Fruit fly (Drosophila melanogaster) whole organism, embryonic: ENCODE data around the gene Cyp318a1.

Experiments used
- Adf1 ChIP-seq: fragments of 200-800 bp; sonication (Bioruptor generic); IDR thresholded peaks from 2 replicates; pipeline ENCODE4 v1.3.6; 2022; ENCODE audit warnings: missing biosample characterization, missing genetic modification characterization
- Awh ChIP-seq: fragments of 200-800 bp; sonication (Bioruptor generic); IDR thresholded peaks from 2 replicates; pipeline ENCODE4, ENCODE4 v1.3.6; 2022; ENCODE audit warnings: missing biosample characterization, missing genetic modification characterization
- BtbVII ChIP-seq: fragments of 200-800 bp; sonication (Bioruptor generic); optimal IDR thresholded peaks from 3 replicates; lab custom pipeline; 2017; ENCODE audit warnings: missing biosample characterization, mild to moderate bottlenecking, missing genetic modification characterization
- CG10979 ChIP-seq: fragments of 200-800 bp; sonication (Bioruptor generic); optimal IDR thresholded peaks from 2 replicates; lab custom pipeline; 2018; ENCODE audit warnings: missing biosample characterization, mild to moderate bottlenecking, missing genetic modification characterization, moderate library complexity
- CG11398 ChIP-seq: fragments of 200-800 bp; sonication (Bioruptor generic); optimal IDR thresholded peaks from 2 replicates; lab custom pipeline; 2016; ENCODE audit warnings: missing biosample characterization, missing genetic modification characterization
- CG16779 ChIP-seq: fragments of 200-800 bp; sonication (Bioruptor generic); IDR thresholded peaks from 2 replicates; pipeline ENCODE4 v1.3.6; 2022; ENCODE audit warnings: missing biosample characterization, missing genetic modification characterization
- CG17802 ChIP-seq: fragments of 200-800 bp; sonication (Bioruptor generic); optimal IDR thresholded peaks from 2 replicates; lab custom pipeline; 2018; ENCODE audit warnings: missing biosample characterization, mild to moderate bottlenecking, missing genetic modification characterization, moderate library complexity
- CG33213 ChIP-seq: fragments of 200-800 bp; sonication (Bioruptor generic); optimal IDR thresholded peaks from 3 replicates; lab custom pipeline; 2016; ENCODE audit warnings: missing biosample characterization, missing genetic modification characterization
- CG4730 ChIP-seq: fragments of 200-800 bp; sonication (Bioruptor generic); IDR thresholded peaks from 2 replicates; pipeline ENCODE4 v1.3.6; 2022; ENCODE audit warnings: missing biosample characterization, missing genetic modification characterization
- CG6272 ChIP-seq: fragments of 200-800 bp; sonication (Bioruptor generic); IDR thresholded peaks from 2 replicates; pipeline ENCODE4 v1.3.6; 2022; ENCODE audit warnings: missing biosample characterization, missing genetic modification characterization
- CG6765 ChIP-seq: fragments of 200-800 bp; sonication (Bioruptor generic); optimal IDR thresholded peaks from 3 replicates; lab custom pipeline; 2017; ENCODE audit warnings: missing biosample characterization, mild to moderate bottlenecking, missing genetic modification characterization
- CG7786 ChIP-seq: fragments of 200-800 bp; sonication (Bioruptor generic); optimal IDR thresholded peaks from 2 replicates; lab custom pipeline; 2016; ENCODE audit warnings: missing biosample characterization, missing genetic modification characterization
- CG8924 ChIP-seq: fragments of 200-800 bp; optimal IDR thresholded peaks from 3 replicates; lab custom pipeline; 2019; ENCODE audit warnings: missing biosample characterization, mild to moderate bottlenecking, missing genetic modification characterization, moderate library complexity
- CG9727 ChIP-seq: fragments of 200-800 bp; sonication (Bioruptor generic); optimal IDR thresholded peaks from 3 replicates; lab custom pipeline; 2017; ENCODE audit warnings: missing biosample characterization, mild to moderate bottlenecking, missing genetic modification characterization
- CG9797 ChIP-seq: fragments of 200-800 bp; sonication (Bioruptor generic); optimal IDR thresholded peaks from 3 replicates; lab custom pipeline; 2018; ENCODE audit warnings: missing biosample characterization, mild to moderate bottlenecking, missing genetic modification characterization
- Chrac-16 ChIP-seq: fragments of 200-800 bp; sonication (Bioruptor generic); optimal IDR thresholded peaks from 3 replicates; lab custom pipeline; 2016; ENCODE audit warnings: missing biosample characterization, missing genetic modification characterization
- CoRest ChIP-seq: fragments of 200-800 bp; sonication (Bioruptor generic); optimal IDR thresholded peaks from 3 replicates; lab custom pipeline; 2018; ENCODE audit warnings: missing biosample characterization, mild to moderate bottlenecking, missing genetic modification characterization, moderate library complexity
- Doc3 ChIP-seq: fragments of 200-800 bp; sonication (Bioruptor generic); IDR thresholded peaks from 3 replicates; pipeline ENCODE4 v1.3.6; 2022; ENCODE audit warnings: missing biosample characterization, missing genetic modification characterization; ENCODE audit not compliant: partially characterized antibody
- Dref ChIP-seq: fragments of 200-800 bp; sonication (Bioruptor generic); IDR thresholded peaks from 2 replicates; pipeline ENCODE4 v1.3.6; 2022; ENCODE audit warnings: missing biosample characterization, missing genetic modification characterization
- Drgx ChIP-seq: fragments of 200-800 bp; sonication (Bioruptor generic); IDR thresholded peaks from 2 replicates; pipeline ENCODE4 v1.3.6; 2022; ENCODE audit warnings: missing biosample characterization, missing genetic modification characterization
- Fer1 ChIP-seq: fragments of 200-800 bp; sonication (Bioruptor generic); optimal IDR thresholded peaks from 2 replicates; lab custom pipeline; 2017; ENCODE audit warnings: missing biosample characterization, mild to moderate bottlenecking, missing genetic modification characterization
- HLH54F ChIP-seq: fragments of 200-800 bp; sonication (Bioruptor generic); optimal IDR thresholded peaks from 3 replicates; lab custom pipeline; 2016; ENCODE audit warnings: missing biosample characterization, missing genetic modification characterization
- MTF-1 ChIP-seq: fragments of 200-800 bp; sonication (Bioruptor generic); optimal IDR thresholded peaks from 2 replicates; lab custom pipeline; 2018; ENCODE audit warnings: missing biosample characterization, mild to moderate bottlenecking, missing genetic modification characterization, borderline replicate concordance
- Max ChIP-seq: fragments of 200-800 bp; sonication (Bioruptor generic); optimal IDR thresholded peaks from 2 replicates; lab custom pipeline; 2016; ENCODE audit warnings: missing biosample characterization, mild to moderate bottlenecking, missing genetic modification characterization
- NC2β ChIP-seq: fragments of 200-800 bp; sonication (Bioruptor generic); optimal IDR thresholded peaks from 2 replicates; lab custom pipeline; 2016; ENCODE audit warnings: missing biosample characterization, missing genetic modification characterization
- NfI ChIP-seq: fragments of 200-800 bp; sonication (Bioruptor generic); optimal IDR thresholded peaks from 3 replicates; lab custom pipeline; 2018; ENCODE audit warnings: missing biosample characterization, mild to moderate bottlenecking, missing genetic modification characterization, moderate library complexity
- Pdp1 ChIP-seq, 2 experiments: fragments of 200-800 bp; sonication (Bioruptor generic); optimal IDR thresholded peaks; 3 replicates each; lab custom pipeline; 2016; ENCODE audit warnings: missing biosample characterization in 2 of 2, missing genetic modification characterization in 2 of 2, mild to moderate bottlenecking in 1 of 2, moderate library complexity in 1 of 2
- Rfx ChIP-seq: fragments of 200-800 bp; sonication (Bioruptor generic); IDR thresholded peaks from 2 replicates; pipeline ENCODE4 v1.3.6; 2022; ENCODE audit warnings: missing biosample characterization, missing genetic modification characterization
- Six4 ChIP-seq: fragments of 200-800 bp; sonication (Bioruptor generic); optimal IDR thresholded peaks from 2 replicates; lab custom pipeline; 2016; ENCODE audit warnings: missing biosample characterization, missing genetic modification characterization
- amos ChIP-seq: fragments of 200-800 bp; sonication (Bioruptor generic); IDR thresholded peaks from 2 replicates; pipeline ENCODE4 v1.3.6; 2022; ENCODE audit warnings: missing biosample characterization, missing genetic modification characterization; ENCODE audit not compliant: partially characterized antibody
- ash1 ChIP-seq: fragments of 200-800 bp; sonication (Bioruptor generic); optimal IDR thresholded peaks from 2 replicates; lab custom pipeline; 2018; ENCODE audit warnings: missing biosample characterization, mild to moderate bottlenecking, missing genetic modification characterization
- cad ChIP-seq: fragments of >200 bp; optimal IDR thresholded peaks from 2 replicates; lab custom pipeline; 2017; ENCODE audit warnings: missing biosample characterization, missing genetic modification characterization
- cg ChIP-seq: fragments of 200-800 bp; sonication (Bioruptor generic); optimal IDR thresholded peaks from 3 replicates; lab custom pipeline; 2019; ENCODE audit warnings: missing biosample characterization, mild to moderate bottlenecking, missing genetic modification characterization, moderate library complexity
- ci ChIP-seq: fragments of 200-800 bp; sonication (Bioruptor generic); IDR thresholded peaks from 3 replicates; pipeline ENCODE4 v1.3.6; 2022; ENCODE audit warnings: missing biosample characterization, missing genetic modification characterization
- danr ChIP-seq: fragments of 200-800 bp; sonication (Bioruptor generic); IDR thresholded peaks from 2 replicates; pipeline ENCODE4 v1.3.6; 2022; ENCODE audit warnings: missing biosample characterization, missing genetic modification characterization
- disco-r ChIP-seq: fragments of 200-800 bp; sonication (Bioruptor generic); optimal IDR thresholded peaks from 2 replicates; lab custom pipeline; 2016; ENCODE audit warnings: missing biosample characterization, missing genetic modification characterization
- fd64A ChIP-seq: fragments of 200-800 bp; sonication (Bioruptor generic); optimal IDR thresholded peaks from 3 replicates; lab custom pipeline; 2018; ENCODE audit warnings: missing biosample characterization, mild to moderate bottlenecking, missing genetic modification characterization
- ftz-f1 ChIP-seq: fragments of 200-800 bp; sonication (Bioruptor generic); optimal IDR thresholded peaks from 2 replicates; lab custom pipeline; 2016; ENCODE audit warnings: missing biosample characterization, missing genetic modification characterization
- gt ChIP-seq: fragments of 200-800 bp; sonication (Bioruptor generic); IDR thresholded peaks from 2 replicates; pipeline ENCODE4 v1.3.6; 2022; ENCODE audit warnings: missing biosample characterization, missing genetic modification characterization
- lov ChIP-seq, 2 experiments: fragments of 200-800 bp in 1 of 2; fragments of >200 bp in 1 of 2; sonication (Bioruptor generic) in 1 of 2; IDR thresholded peaks in 1 of 2; optimal IDR thresholded peaks in 1 of 2; 2 replicates in 1 of 2; 3 replicates in 1 of 2; pipeline versions ENCODE4 v1.3.6 to Lab custom; 2017 to 2022; ENCODE audit warnings: missing biosample characterization in 1 of 2, missing genetic modification characterization in 1 of 2
- mam ChIP-seq: fragments of 200-800 bp; sonication (Bioruptor generic); optimal IDR thresholded peaks from 3 replicates; lab custom pipeline; 2016; ENCODE audit warnings: missing biosample characterization, missing genetic modification characterization
- phol ChIP-seq: fragments of 200-800 bp; sonication (Bioruptor generic); optimal IDR thresholded peaks from 3 replicates; lab custom pipeline; 2018; ENCODE audit warnings: missing biosample characterization, mild to moderate bottlenecking, missing genetic modification characterization, moderate library complexity
- pnt ChIP-seq: fragments of 200-800 bp; sonication (Bioruptor generic); optimal IDR thresholded peaks from 3 replicates; lab custom pipeline; 2016; ENCODE audit warnings: missing biosample characterization, missing genetic modification characterization
- stc ChIP-seq: fragments of 200-800 bp; sonication (Bioruptor generic); IDR thresholded peaks from 2 replicates; pipeline ENCODE4 v1.3.6; 2022; ENCODE audit warnings: missing biosample characterization, missing genetic modification characterization
- sug ChIP-seq: fragments of 200-800 bp; optimal IDR thresholded peaks from 2 replicates; lab custom pipeline; 2019; ENCODE audit warnings: missing biosample characterization, mild to moderate bottlenecking, missing genetic modification characterization, moderate library complexity
- unc-4 ChIP-seq: fragments of 200-800 bp; sonication (Bioruptor generic); IDR thresholded peaks from 2 replicates; pipeline ENCODE4 v1.3.6; 2022; ENCODE audit warnings: missing biosample characterization, missing genetic modification characterization; ENCODE audit not compliant: partially characterized antibody
- vvl ChIP-seq: fragments of 200-800 bp; sonication (Bioruptor generic); IDR thresholded peaks from 2 replicates; pipeline ENCODE4 v1.3.6; 2022; ENCODE audit warnings: missing biosample characterization, missing genetic modification characterization
- zen ChIP-seq: fragments of 200-800 bp; sonication (Bioruptor generic); optimal IDR thresholded peaks from 3 replicates; lab custom pipeline; 2018; ENCODE audit warnings: missing biosample characterization, mild to moderate bottlenecking, missing genetic modification characterization, moderate library complexity

The Cyp318a1 gene

dm6 chrX:12028825-12029514, 3.5 kb upstream of the Cyp318a1 start, which contains the start of gene Usp7 (continued):
- TF ChIP-seq ftz-f1 (GFP tag; lab: Kevin White, UChicago) (no peak), Pdp1 (GFP tag; optimal IDR thresholded peaks at IDR 0.05; lab: Kevin White, UChicago) (peak in 1 of 2 experiments; percentile 14), Awh (GFP tag; lab: Robert Waterston, UW) (no peak), Fer1 (GFP tag; lab: Kevin White, UChicago) (no peak), MTF-1 (peak; percentile 49), CG10979 (tag; lab: Kevin White, UChicago) (no peak), fd64A (GFP tag; lab: Kevin White, UChicago) (no peak), NfI (GFP tag; lab: Kevin White, UChicago) (no peak), ci (GFP tag; lab: Robert Waterston, UW) (peak; percentile 61; the same call in 1 of the 3 replicates), Dref (peak; percentile 98), phol (tag; lab: Kevin White, UChicago) (peak; percentile 52), gt (GFP tag; lab: Robert Waterston, UW) (no peak), unc-4 (GFP tag; lab: Robert Waterston, UW) (peak; percentile 91), CoRest (tag; lab: Kevin White, UChicago) (peak; percentile 48), Adf1 (peak; percentile 78), ash1 (GFP tag; lab: Kevin White, UChicago) (no peak), CG8924 (tag; lab: Kevin White, UChicago) (peak; percentile 29), CG11398 (no peak), CG7786 (GFP tag; lab: Kevin White, UChicago) (no peak), CG4730 (GFP tag; lab: Robert Waterston, UW) (no peak), mam (GFP tag; lab: Kevin White, UChicago) (peak; percentile 12), CG6272 (GFP tag; lab: Robert Waterston, UW) (peak; percentile 43; the same call in 1 of the 2 replicates), Chrac-16 (GFP tag; lab: Kevin White, UChicago) (peak; percentile 41), HLH54F (GFP tag; lab: Kevin White, UChicago) (no peak), CG9797 (GFP tag; lab: Kevin White, UChicago) (peak; percentile 41), stc (GFP tag; lab: Robert Waterston, UW) (no peak), Rfx (peak; percentile 62), CG33213 (GFP tag; lab: Kevin White, UChicago) (peak; percentile 29), Six4 (GFP tag; lab: Kevin White, UChicago) (no peak), disco-r (no peak), amos (GFP tag; lab: Robert Waterston, UW) (peak; percentile 97), vvl (GFP tag; lab: Robert Waterston, UW) (no peak), BtbVII (GFP tag; lab: Kevin White, UChicago) (no peak), CG16779 (no peak), zen (tag; lab: Kevin White, UChicago) (peak; percentile 50), cg (GFP tag; lab: Kevin White, UChicago) (peak; percentile 89), sug (tag; lab: Kevin White, UChicago) (peak; percentile 13), Max (GFP tag; lab: Kevin White, UChicago) (peak; percentile 17), cad (GFP tag; lab: Kevin White, UChicago) (no peak), Drgx (GFP tag; lab: Robert Waterston, UW) (no peak), CG17802 (tag; lab: Kevin White, UChicago) (peak; percentile 86), CG6765 (GFP tag; lab: Kevin White, UChicago) (no peak), CG9727 (peak; percentile 9), Doc3 (peak; percentile 92), pnt (GFP tag; lab: Kevin White, UChicago) (no peak), NC2β (GFP tag; lab: Kevin White, UChicago) (no peak), danr (no peak), lov (optimal IDR thresholded peaks at IDR 0.05; lab: Kevin White, UChicago) (no peak), lov (GFP tag; IDR thresholded peaks at IDR 0.05; lab: Robert Waterston, UW) (no peak)
